Worm (Caenorhabditis elegans) whole organism, early embryonic: Measurements from ENCODE around the gene sra-36.

Experiments
- B0310.2 ChIP-seq: sonication (generic microtip); optimal IDR thresholded peaks from 2 replicates; lab custom pipeline; 2016; ENCODE audit warnings: mild to moderate bottlenecking, missing genetic modification characterization, missing compliant biosample characterization
- F13C5.2 ChIP-seq: sonication (generic microtip); optimal IDR thresholded peaks from 2 replicates; lab custom pipeline; 2017; ENCODE audit warnings: mild to moderate bottlenecking, missing genetic modification characterization, inconsistent platforms, missing compliant biosample characterization
- aly-1 ChIP-seq: sonication (generic microtip); optimal IDR thresholded peaks from 2 replicates; lab custom pipeline; 2016; ENCODE audit warnings: missing genetic modification characterization, missing compliant biosample characterization
- ama-1 ChIP-seq: fragments of 150-350 bp; optimal IDR thresholded peaks from 2 replicates; lab custom pipeline; 2014
- ceh-13 ChIP-seq: fragments of 200-800 bp; sonication (Bioruptor generic); optimal IDR thresholded peaks from 2 replicates; lab custom pipeline; 2018; ENCODE audit warnings: mild to moderate bottlenecking, missing genetic modification characterization, missing compliant biosample characterization
- ceh-36 ChIP-seq: sonication (generic microtip); optimal IDR thresholded peaks from 2 replicates; lab custom pipeline; 2016; ENCODE audit warnings: missing genetic modification characterization, inconsistent platforms, missing compliant biosample characterization
- flt-1 ChIP-seq: fragments of 200-800 bp; sonication (Bioruptor generic); IDR thresholded peaks from 2 replicates; pipeline ENCODE4 v1.3.6; 2022; ENCODE audit warnings: missing genetic modification characterization, missing compliant biosample characterization
- hmbx-1 ChIP-seq: sonication (generic microtip); optimal IDR thresholded peaks from 2 replicates; lab custom pipeline; 2016; ENCODE audit warnings: mild to moderate bottlenecking, missing genetic modification characterization, missing compliant biosample characterization
- hnd-1 ChIP-seq: sonication (generic microtip); optimal IDR thresholded peaks from 2 replicates; lab custom pipeline; 2016; ENCODE audit warnings: missing genetic modification characterization, missing compliant biosample characterization
- pes-1 ChIP-seq: fragments of 200-800 bp; sonication (Bioruptor generic); IDR thresholded peaks from 2 replicates; pipeline ENCODE4 v1.3.6; 2022; ENCODE audit warnings: missing genetic modification reagents, missing genetic modification characterization, missing compliant biosample characterization
- sea-1 ChIP-seq: fragments of 200-800 bp; sonication (Bioruptor generic); conservative IDR thresholded peaks from 2 replicates; pipeline ENCODE4 v1.3.6; 2022; ENCODE audit warnings: missing genetic modification characterization, missing compliant biosample characterization
- tbx-37 ChIP-seq: fragments of 200-800 bp; sonication (Bioruptor generic); conservative IDR thresholded peaks from 2 replicates; pipeline ENCODE4 v1.3.6; 2022; ENCODE audit warnings: missing genetic modification reagents, missing genetic modification characterization, missing compliant biosample characterization

- no peak for TF ChIP-seq pes-1 (GFP tag; lab: Robert Waterston, UW)
- TF ChIP-seq ceh-13 (GFP tag; lab: Kevin White, UChicago), result no peak
- no peak for TF ChIP-seq hnd-1
- TF ChIP-seq tbx-37 (GFP tag; lab: Robert Waterston, UW), result no peak
- TF ChIP-seq hmbx-1 (tag; lab: Kevin White, UChicago), result no peak
- no peak for TF ChIP-seq ama-1 (lab: Kevin White, UChicago)
- TF ChIP-seq ceh-36 (tag; lab: Kevin White, UChicago), result no peak
- TF ChIP-seq sea-1 (GFP tag; lab: Robert Waterston, UW), result no peak
- TF ChIP-seq flt-1 (GFP tag; lab: Robert Waterston, UW), result no peak
- no peak for TF ChIP-seq aly-1 (tag; lab: Kevin White, UChicago)
- TF ChIP-seq B0310.2, result no peak
- TF ChIP-seq F13C5.2 (tag; lab: Kevin White, UChicago), result no peak
Observed at ce11 chrII:4572579-4572978, 32.0 kb upstream of the sra-36 start.
